Fruit fly (Drosophila melanogaster) whole organism, embryonic: Measurements from ENCODE around the gene CG7653.

Source experiments
- Adf1 ChIP-seq: fragments of 200-800 bp; sonication (Bioruptor generic); IDR thresholded peaks from 2 replicates; pipeline ENCODE4 v1.3.6; 2022; ENCODE audit warnings: missing biosample characterization, missing genetic modification characterization
- Awh ChIP-seq: fragments of 200-800 bp; sonication (Bioruptor generic); IDR thresholded peaks from 2 replicates; pipeline ENCODE4, ENCODE4 v1.3.6; 2022; ENCODE audit warnings: missing biosample characterization, missing genetic modification characterization
- B-H2 ChIP-seq: fragments of 200-800 bp; sonication (Bioruptor generic); optimal IDR thresholded peaks from 2 replicates; lab custom pipeline; 2018; ENCODE audit warnings: missing biosample characterization, mild to moderate bottlenecking, missing genetic modification characterization
- CG11398 ChIP-seq: fragments of 200-800 bp; sonication (Bioruptor generic); optimal IDR thresholded peaks from 2 replicates; lab custom pipeline; 2016; ENCODE audit warnings: missing biosample characterization, missing genetic modification characterization
- CG13123 ChIP-seq: fragments of 200-800 bp; sonication (Bioruptor generic); optimal IDR thresholded peaks from 2 replicates; lab custom pipeline; 2016; ENCODE audit warnings: missing biosample characterization, missing genetic modification characterization
- CG15073 ChIP-seq: fragments of 200-800 bp; sonication (Bioruptor generic); optimal IDR thresholded peaks from 2 replicates; lab custom pipeline; 2016; ENCODE audit warnings: missing biosample characterization, missing genetic modification characterization
- CG15514 ChIP-seq: fragments of 200-800 bp; sonication (Bioruptor generic); optimal IDR thresholded peaks from 3 replicates; lab custom pipeline; 2017; ENCODE audit warnings: missing biosample characterization, missing genetic modification characterization, mild to moderate bottlenecking, moderate library complexity, missing genetic modification reagents
- CG16779 ChIP-seq: fragments of 200-800 bp; sonication (Bioruptor generic); IDR thresholded peaks from 2 replicates; pipeline ENCODE4 v1.3.6; 2022; ENCODE audit warnings: missing biosample characterization, missing genetic modification characterization
- CG17568 ChIP-seq: fragments of 200-800 bp; sonication (Bioruptor generic); optimal IDR thresholded peaks from 2 replicates; lab custom pipeline; 2018; ENCODE audit warnings: missing biosample characterization, mild to moderate bottlenecking, missing genetic modification characterization, moderate library complexity
- CG17912 ChIP-seq: fragments of 200-800 bp; sonication (Bioruptor generic); optimal IDR thresholded peaks from 2 replicates; lab custom pipeline; 2018; ENCODE audit warnings: missing biosample characterization, mild to moderate bottlenecking, missing genetic modification characterization
- CG18764 ChIP-seq: fragments of 200-800 bp; sonication (Bioruptor generic); optimal IDR thresholded peaks from 3 replicates; lab custom pipeline; 2016; ENCODE audit warnings: missing biosample characterization, missing genetic modification characterization
- CG2120 ChIP-seq: fragments of 200-800 bp; sonication (Bioruptor generic); optimal IDR thresholded peaks from 3 replicates; lab custom pipeline; 2016; ENCODE audit warnings: missing biosample characterization, missing genetic modification characterization
- CG31388 ChIP-seq: fragments of 200-800 bp; sonication (Bioruptor generic); optimal IDR thresholded peaks from 2 replicates; lab custom pipeline; 2016; ENCODE audit warnings: missing biosample characterization, missing genetic modification characterization
- CG34224 ChIP-seq: fragments of 200-800 bp; sonication (Bioruptor generic); IDR thresholded peaks from 3 replicates; pipeline ENCODE4 v1.3.6; 2022; ENCODE audit warnings: missing biosample characterization, missing genetic modification characterization; ENCODE audit not compliant: partially characterized antibody
- CG7745 ChIP-seq: fragments of 200-800 bp; sonication (Bioruptor generic); optimal IDR thresholded peaks from 2 replicates; lab custom pipeline; 2018; ENCODE audit warnings: missing biosample characterization, mild to moderate bottlenecking, missing genetic modification characterization, moderate library complexity
- CG7987 ChIP-seq: fragments of 200-800 bp; sonication (Bioruptor generic); optimal IDR thresholded peaks from 2 replicates; lab custom pipeline; 2018; ENCODE audit warnings: missing biosample characterization, mild to moderate bottlenecking, missing genetic modification characterization, moderate library complexity
- Chrac-16 ChIP-seq: fragments of 200-800 bp; sonication (Bioruptor generic); optimal IDR thresholded peaks from 3 replicates; lab custom pipeline; 2016; ENCODE audit warnings: missing biosample characterization, missing genetic modification characterization
- Dll ChIP-seq: fragments of 200-800 bp; sonication (Bioruptor generic); IDR thresholded peaks from 4 replicates; pipeline ENCODE4 v1.3.6; 2022; ENCODE audit warnings: missing biosample characterization, missing genetic modification characterization; ENCODE audit not compliant: partially characterized antibody
- Eip74EF ChIP-seq, 2 experiments: fragments of 200-800 bp in 1 of 2; fragments of >200 bp in 1 of 2; sonication (Bioruptor generic) in 1 of 2; optimal IDR thresholded peaks; 2 replicates each; lab custom pipeline; 2017 to 2019; ENCODE audit warnings: missing biosample characterization in 2 of 2, missing genetic modification characterization in 2 of 2, mild to moderate bottlenecking in 1 of 2, moderate library complexity in 1 of 2
- Fer1 ChIP-seq: fragments of 200-800 bp; sonication (Bioruptor generic); optimal IDR thresholded peaks from 2 replicates; lab custom pipeline; 2017; ENCODE audit warnings: missing biosample characterization, mild to moderate bottlenecking, missing genetic modification characterization
- Hey ChIP-seq: fragments of 200-800 bp; sonication (Bioruptor generic); optimal IDR thresholded peaks from 3 replicates; lab custom pipeline; 2018; ENCODE audit warnings: missing biosample characterization, mild to moderate bottlenecking, missing genetic modification characterization
- Med ChIP-seq: fragments of 200-800 bp; sonication (Bioruptor generic); peaks from one replicate; lab custom pipeline; 2016; ENCODE audit warnings: missing biosample characterization, missing genetic modification characterization, mild to moderate bottlenecking, inconsistent platforms, moderate library complexity
- Nf-YA ChIP-seq: fragments of 200-800 bp; sonication (Bioruptor generic); IDR thresholded peaks from 2 replicates; pipeline ENCODE4 v1.3.6; 2022; ENCODE audit warnings: missing biosample characterization, missing genetic modification characterization
- NfI ChIP-seq: fragments of 200-800 bp; sonication (Bioruptor generic); optimal IDR thresholded peaks from 3 replicates; lab custom pipeline; 2018; ENCODE audit warnings: missing biosample characterization, mild to moderate bottlenecking, missing genetic modification characterization, moderate library complexity
- Pdp1 ChIP-seq, 2 experiments: fragments of 200-800 bp; sonication (Bioruptor generic); optimal IDR thresholded peaks; 3 replicates each; lab custom pipeline; 2016; ENCODE audit warnings: missing biosample characterization in 2 of 2, missing genetic modification characterization in 2 of 2, mild to moderate bottlenecking in 1 of 2, moderate library complexity in 1 of 2
- Rfx ChIP-seq: fragments of 200-800 bp; sonication (Bioruptor generic); IDR thresholded peaks from 2 replicates; pipeline ENCODE4 v1.3.6; 2022; ENCODE audit warnings: missing biosample characterization, missing genetic modification characterization
- Side ChIP-seq: fragments of 200-800 bp; sonication (Bioruptor generic); optimal IDR thresholded peaks from 2 replicates; lab custom pipeline; 2016; ENCODE audit warnings: missing biosample characterization, missing genetic modification characterization
- Trl ChIP-seq, 3 experiments: fragments of >200 bp in 2 of 3; fragments of 200-800 bp in 1 of 3; sonication (Bioruptor generic) in 1 of 3; optimal IDR thresholded peaks; 2 replicates in 1 of 3; 3 replicates in 2 of 3; lab custom pipeline; 2016 to 2017; ENCODE audit warnings: missing biosample characterization in 1 of 3, missing genetic modification characterization in 1 of 3
- abd-A ChIP-seq: fragments of 200-800 bp; sonication (Bioruptor generic); optimal IDR thresholded peaks from 3 replicates; lab custom pipeline; 2019; ENCODE audit warnings: missing biosample characterization, mild to moderate bottlenecking, missing genetic modification characterization, moderate library complexity
- ase ChIP-seq: fragments of 200-800 bp; sonication (Bioruptor generic); IDR thresholded peaks from 3 replicates; pipeline ENCODE4 v1.3.6; 2022; ENCODE audit warnings: missing biosample characterization, missing genetic modification characterization
- bowl ChIP-seq: fragments of 200-800 bp; sonication (Bioruptor generic); IDR thresholded peaks from 2 replicates; pipeline ENCODE4 v1.3.6; 2022; ENCODE audit warnings: missing biosample characterization, missing genetic modification characterization
- caup ChIP-seq: fragments of 200-800 bp; sonication (Bioruptor generic); optimal IDR thresholded peaks from 3 replicates; lab custom pipeline; 2017; ENCODE audit warnings: missing biosample characterization, mild to moderate bottlenecking, missing genetic modification characterization, moderate library complexity; ENCODE audit not compliant: severe bottlenecking
- chm ChIP-seq: fragments of 200-800 bp; sonication (Bioruptor generic); IDR thresholded peaks from 2 replicates; pipeline ENCODE4 v1.3.6; 2022; ENCODE audit warnings: missing biosample characterization, missing genetic modification characterization
- crp ChIP-seq, 2 experiments: fragments of 200-800 bp; sonication (Bioruptor generic); optimal IDR thresholded peaks; 2 replicates in 1 of 2; 3 replicates in 1 of 2; lab custom pipeline; 2017; ENCODE audit warnings: missing biosample characterization in 2 of 2, missing genetic modification characterization in 2 of 2, mild to moderate bottlenecking in 1 of 2, moderate library complexity in 1 of 2
- disco-r ChIP-seq: fragments of 200-800 bp; sonication (Bioruptor generic); optimal IDR thresholded peaks from 2 replicates; lab custom pipeline; 2016; ENCODE audit warnings: missing biosample characterization, missing genetic modification characterization
- fd3F ChIP-seq: fragments of 200-800 bp; sonication (Bioruptor generic); optimal IDR thresholded peaks from 2 replicates; lab custom pipeline; 2018; ENCODE audit warnings: missing biosample characterization, mild to moderate bottlenecking, missing genetic modification characterization, moderate library complexity
- fu2 ChIP-seq: fragments of 200-800 bp; sonication (Bioruptor generic); optimal IDR thresholded peaks from 2 replicates; lab custom pipeline; 2016; ENCODE audit warnings: missing biosample characterization, missing genetic modification characterization
- gcm ChIP-seq: fragments of 200-800 bp; sonication (Bioruptor generic); optimal IDR thresholded peaks from 2 replicates; lab custom pipeline; 2019; ENCODE audit warnings: missing biosample characterization, mild to moderate bottlenecking, missing genetic modification characterization, moderate library complexity
- grn ChIP-seq: fragments of 200-800 bp; sonication (Bioruptor generic); optimal IDR thresholded peaks from 3 replicates; lab custom pipeline; 2017; ENCODE audit warnings: missing biosample characterization, missing genetic modification characterization
- her ChIP-seq: fragments of 200-800 bp; sonication (Bioruptor generic); optimal IDR thresholded peaks from 2 replicates; lab custom pipeline; 2016; ENCODE audit warnings: missing biosample characterization, missing genetic modification characterization
- kni ChIP-seq: fragments of 200-800 bp; sonication (Bioruptor generic); optimal IDR thresholded peaks from 3 replicates; lab custom pipeline; 2017; ENCODE audit warnings: mild to moderate bottlenecking, missing biosample characterization, missing genetic modification reagents, missing genetic modification characterization
- lab ChIP-seq: fragments of 200-800 bp; sonication (Bioruptor generic); optimal IDR thresholded peaks from 3 replicates; lab custom pipeline; 2017; ENCODE audit warnings: missing biosample characterization, missing genetic modification characterization, mild to moderate bottlenecking, moderate library complexity, missing genetic modification reagents
- lov ChIP-seq, 2 experiments: fragments of 200-800 bp in 1 of 2; fragments of >200 bp in 1 of 2; sonication (Bioruptor generic) in 1 of 2; IDR thresholded peaks in 1 of 2; optimal IDR thresholded peaks in 1 of 2; 2 replicates in 1 of 2; 3 replicates in 1 of 2; pipeline versions ENCODE4 v1.3.6 to Lab custom; 2017 to 2022; ENCODE audit warnings: missing biosample characterization in 1 of 2, missing genetic modification characterization in 1 of 2
- ranshi ChIP-seq: fragments of 200-800 bp; sonication (Bioruptor generic); IDR thresholded peaks from 2 replicates; pipeline ENCODE4 v1.3.6; 2022; ENCODE audit warnings: missing biosample characterization, missing genetic modification characterization
- seq ChIP-seq: fragments of 200-800 bp; sonication (Bioruptor generic); IDR thresholded peaks from 2 replicates; pipeline ENCODE4 v1.3.6; 2022; ENCODE audit warnings: missing biosample characterization, missing genetic modification characterization
- slou ChIP-seq: fragments of 200-800 bp; sonication (Bioruptor generic); optimal IDR thresholded peaks from 3 replicates; lab custom pipeline; 2016; ENCODE audit warnings: missing biosample characterization, missing genetic modification characterization
- tna ChIP-seq: fragments of 200-800 bp; sonication (Bioruptor generic); IDR thresholded peaks from 2 replicates; pipeline ENCODE4 v1.3.6; 2022; ENCODE audit warnings: missing biosample characterization, missing genetic modification characterization; ENCODE audit not compliant: partially characterized antibody
- vvl ChIP-seq: fragments of 200-800 bp; sonication (Bioruptor generic); IDR thresholded peaks from 2 replicates; pipeline ENCODE4 v1.3.6; 2022; ENCODE audit warnings: missing biosample characterization, missing genetic modification characterization

Gene CG7653

DNA sequence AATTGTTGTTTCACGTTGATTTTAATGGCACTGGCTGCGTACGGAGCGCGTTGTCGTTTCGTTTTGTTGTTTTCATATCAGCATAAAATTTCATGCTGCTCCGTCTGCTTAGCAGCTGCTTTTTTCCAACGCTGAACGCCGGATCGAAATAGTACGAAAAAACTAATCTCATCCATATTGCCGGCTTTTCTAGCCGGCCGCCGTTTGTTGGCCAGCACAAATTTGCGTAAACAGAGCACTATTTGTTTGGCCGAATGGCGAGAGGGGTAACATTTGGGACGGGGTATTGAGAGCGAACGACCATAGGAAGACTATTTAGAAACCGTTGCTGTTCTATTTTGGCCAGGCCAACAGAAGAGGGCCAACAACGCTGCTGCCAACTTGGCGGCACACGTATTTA lies 29.9 kb upstream of the CG7653 start (continued):
- TF ChIP-seq kni (peak; percentile 99), grn (no peak), CG15073 (GFP tag; lab: Kevin White, UChicago) (no peak), CG16779 (GFP tag; lab: Robert Waterston, UW) (no peak), Adf1 (GFP tag; lab: Robert Waterston, UW) (peak; percentile 62), CG2120 (GFP tag; lab: Kevin White, UChicago) (peak; percentile 23), crp (GFP tag; optimal IDR thresholded peaks at IDR 0.05; lab: Kevin White, UChicago) (no peak), CG18764 (no peak), ranshi (GFP tag; lab: Robert Waterston, UW) (peak; percentile 5; the same call in 1 of the 2 replicates), B-H2 (peak; percentile 66), Hey (tag; lab: Kevin White, UChicago) (peak; percentile 21), chm (GFP tag; lab: Robert Waterston, UW) (no peak; the same call in 1 of the 2 replicates), gcm (GFP tag; lab: Kevin White, UChicago) (no peak), Awh (GFP tag; lab: Robert Waterston, UW) (no peak), bowl (GFP tag; lab: Robert Waterston, UW) (peak; percentile 32; the same call in 1 of the 2 replicates), Nf-YA (GFP tag; lab: Robert Waterston, UW) (no peak), Dll (GFP tag; lab: Robert Waterston, UW) (no peak), fd3F (GFP tag; lab: Kevin White, UChicago) (peak; percentile 6), fu2 (GFP tag; lab: Kevin White, UChicago) (no peak), CG7987 (GFP tag; lab: Kevin White, UChicago) (peak; percentile 81), seq (GFP tag; lab: Robert Waterston, UW) (peak; percentile 47; the same call in 1 of the 2 replicates), CG7745 (no peak), CG31388 (GFP tag; lab: Kevin White, UChicago) (no peak), Rfx (GFP tag; lab: Robert Waterston, UW) (peak; percentile 33; the same call in 1 of the 2 replicates), Pdp1 (GFP tag; optimal IDR thresholded peaks at IDR 0.05; lab: Kevin White, UChicago) (peak in 1 of 2 experiments; percentile 36), CG17568 (GFP tag; lab: Kevin White, UChicago) (no peak), lab (peak; percentile 61), Med (peak; percentile 88), her (GFP tag; lab: Kevin White, UChicago) (peak; percentile 37), Chrac-16 (no peak), ase (GFP tag; lab: Robert Waterston, UW) (0 out of 3 replicates have a peak, but pooled peaks have one; percentile 38), slou (GFP tag; lab: Kevin White, UChicago) (no peak), NfI (GFP tag; lab: Kevin White, UChicago) (peak; percentile 33), CG11398 (GFP tag; lab: Kevin White, UChicago) (peak; percentile 12), tna (0 out of 2 replicates have a peak, but pooled peaks have one; percentile 26), CG13123 (no peak), Side (GFP tag; lab: Kevin White, UChicago) (no peak), caup (GFP tag; lab: Kevin White, UChicago) (peak; percentile 13), lov (optimal IDR thresholded peaks at IDR 0.05; lab: Kevin White, UChicago) (no peak), lov (GFP tag; IDR thresholded peaks at IDR 0.05; lab: Robert Waterston, UW) (no peak), abd-A (peak; percentile 97), CG15514 (GFP tag; lab: Kevin White, UChicago) (peak; percentile 49), disco-r (GFP tag; lab: Kevin White, UChicago) (no peak), Trl (optimal IDR thresholded peaks at IDR 0.05; lab: Kevin White, UChicago) (peak in 1 of 2 experiments; percentile 13), Trl (GFP tag; optimal IDR thresholded peaks at IDR 0.05; lab: Kevin White, UChicago) (no peak), CG34224 (GFP tag; lab: Robert Waterston, UW) (peak; percentile 53; the same call in 1 of the 3 replicates), CG17912 (GFP tag; lab: Kevin White, UChicago) (peak; percentile 46), vvl (GFP tag; lab: Robert Waterston, UW) (peak; percentile 78), Fer1 (GFP tag; lab: Kevin White, UChicago) (peak; percentile 56), Eip74EF (GFP tag; optimal IDR thresholded peaks at IDR 0.05; lab: Kevin White, UChicago) (peak in 1 of 2 experiments; percentile 77)
